Fruit fly (Drosophila melanogaster) Kc167 (cell line): ENCODE results near the gene CG9588.

Experiments
- Myc ChIP-seq: fragments of >200 bp; optimal IDR thresholded peaks from 2 replicates; lab custom pipeline; 2017; ENCODE audit warnings: missing external identifiers
- Sin3A ChIP-seq: fragments of >200 bp; optimal IDR thresholded peaks from 2 replicates; lab custom pipeline; 2018; ENCODE audit warnings: missing external identifiers
- h ChIP-seq: fragments of >200 bp; optimal IDR thresholded peaks from 3 replicates; lab custom pipeline; 2018; ENCODE audit warnings: missing external identifiers
- insv ChIP-seq: fragments of >200 bp; optimal IDR thresholded peaks from 3 replicates; lab custom pipeline; 2018; ENCODE audit warnings: missing external identifiers
- psq ChIP-seq: fragments of >200 bp; optimal IDR thresholded peaks from 2 replicates; lab custom pipeline; 2017; ENCODE audit warnings: missing external identifiers
- ttk ChIP-seq: sonication (Bioruptor generic); optimal IDR thresholded peaks from 2 replicates; lab custom pipeline; 2017; ENCODE audit warnings: missing external identifiers

CG9588 gene

DNA sequence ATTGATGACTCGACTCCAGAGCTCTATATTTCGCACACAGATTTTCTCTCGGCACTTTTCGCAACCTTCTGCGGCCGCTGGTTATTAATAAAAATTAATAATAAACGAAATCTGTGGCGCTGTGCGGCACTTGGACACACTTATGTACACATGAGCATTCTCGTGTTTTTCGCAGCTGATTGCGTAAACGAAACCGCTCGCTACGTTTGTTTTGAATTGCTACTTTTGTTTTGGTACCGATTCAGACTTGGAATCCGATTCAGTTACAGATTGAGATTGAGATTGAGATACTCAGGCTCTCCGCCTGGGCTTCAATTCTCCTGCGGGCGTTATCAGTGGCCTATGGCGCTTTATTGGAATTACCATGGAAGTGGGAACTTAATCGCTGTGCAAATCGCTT lies 9.5 kb upstream of the CG9588 start:
- no peak for TF ChIP-seq h (lab: Kevin White, UChicago)

DNA sequence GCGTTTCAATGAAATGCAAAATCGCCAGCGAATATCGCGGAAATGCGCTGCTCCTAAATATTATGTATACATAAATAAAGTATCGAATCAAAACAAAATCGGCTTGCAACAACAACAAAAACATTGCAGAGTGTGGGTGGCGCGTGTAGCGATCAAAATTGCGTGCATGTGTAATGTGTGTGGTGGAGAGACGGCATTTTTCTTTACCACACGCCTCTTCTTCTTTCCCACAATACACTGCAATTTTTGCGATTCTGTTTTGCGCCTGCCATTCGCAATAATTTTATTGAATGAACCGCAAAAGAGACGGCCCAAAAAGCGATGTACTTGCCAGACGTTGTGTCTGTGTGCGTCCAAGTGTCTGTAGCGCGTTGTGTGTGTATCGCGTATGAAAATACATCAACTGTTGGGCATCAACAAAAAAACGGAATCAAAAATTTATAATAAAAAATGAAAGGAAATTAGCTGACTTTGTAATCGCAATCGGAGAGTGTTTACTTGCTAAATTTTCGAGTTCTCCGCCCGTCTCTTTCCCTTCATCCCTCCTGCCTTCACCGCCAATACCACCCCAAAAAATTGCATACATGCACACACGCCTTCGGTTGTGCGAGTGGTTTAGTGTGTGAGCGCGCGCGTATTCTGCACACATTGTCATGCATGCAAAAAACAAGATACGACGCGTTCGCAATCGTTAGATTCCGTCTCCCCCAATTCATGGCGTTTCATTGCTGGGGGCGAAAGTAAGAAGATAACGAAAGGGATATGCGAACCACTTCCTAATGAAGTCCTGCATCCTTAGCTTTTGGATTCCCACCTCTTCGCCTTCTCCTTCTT lies 8.3 kb upstream of the CG9588 start:
- no peak for TF ChIP-seq Myc (lab: Kevin White, UChicago)
- TF ChIP-seq psq (lab: Kevin White, UChicago), result peak; percentile 47
- TF ChIP-seq h (lab: Kevin White, UChicago), result no peak

DNA sequence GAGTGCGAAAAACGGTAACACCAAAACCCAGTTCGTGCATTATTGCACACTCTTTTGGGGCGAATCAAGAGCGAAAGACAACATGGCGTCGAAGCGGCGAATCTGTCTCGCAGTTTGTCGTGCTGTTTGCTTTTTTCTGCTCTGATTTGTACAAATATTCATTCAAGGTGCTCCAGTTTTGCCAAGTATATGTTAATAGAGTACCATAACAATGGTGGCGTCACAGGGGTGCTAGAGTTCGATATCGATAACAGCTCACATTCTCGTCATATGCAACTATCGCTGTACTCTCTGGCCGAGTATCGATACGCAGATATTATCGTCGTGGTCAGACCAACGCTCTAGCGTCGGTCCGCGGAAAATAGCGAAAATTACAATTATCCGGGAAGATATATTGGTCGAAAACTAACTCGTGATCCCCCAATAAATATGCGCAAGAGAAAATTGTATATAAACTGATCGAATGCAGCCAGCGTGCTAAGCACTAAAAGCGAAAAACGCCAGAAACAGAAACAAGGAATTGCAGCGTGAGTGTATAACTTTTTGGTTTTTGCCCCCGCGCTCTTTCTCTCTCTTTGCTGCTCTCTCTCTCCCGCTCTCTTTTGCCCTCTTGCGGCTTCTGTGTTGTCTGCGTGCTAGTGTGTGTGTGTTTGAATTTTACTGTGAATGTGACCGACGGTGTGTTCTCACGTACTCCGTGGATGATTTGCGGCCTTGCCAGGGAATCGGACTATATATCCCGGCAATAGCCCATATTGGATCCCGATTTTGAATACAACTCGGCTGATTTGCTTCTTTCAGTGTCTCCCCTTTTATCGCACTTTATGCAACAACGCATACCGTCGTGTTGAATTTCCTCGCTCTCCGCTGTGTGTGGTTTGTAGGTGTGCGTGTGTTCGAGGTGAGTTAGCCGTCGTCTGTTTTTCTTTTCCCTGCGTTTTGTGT lies 7.4 kb upstream of the CG9588 start, which contains the start of gene flfl:
Gene flfl, plus strand, starts transcription at position 298 of the 945 bp plus-strand sequence.
- TF ChIP-seq psq (lab: Kevin White, UChicago) (peak; percentile 32), h (lab: Kevin White, UChicago) (no peak)

DNA sequence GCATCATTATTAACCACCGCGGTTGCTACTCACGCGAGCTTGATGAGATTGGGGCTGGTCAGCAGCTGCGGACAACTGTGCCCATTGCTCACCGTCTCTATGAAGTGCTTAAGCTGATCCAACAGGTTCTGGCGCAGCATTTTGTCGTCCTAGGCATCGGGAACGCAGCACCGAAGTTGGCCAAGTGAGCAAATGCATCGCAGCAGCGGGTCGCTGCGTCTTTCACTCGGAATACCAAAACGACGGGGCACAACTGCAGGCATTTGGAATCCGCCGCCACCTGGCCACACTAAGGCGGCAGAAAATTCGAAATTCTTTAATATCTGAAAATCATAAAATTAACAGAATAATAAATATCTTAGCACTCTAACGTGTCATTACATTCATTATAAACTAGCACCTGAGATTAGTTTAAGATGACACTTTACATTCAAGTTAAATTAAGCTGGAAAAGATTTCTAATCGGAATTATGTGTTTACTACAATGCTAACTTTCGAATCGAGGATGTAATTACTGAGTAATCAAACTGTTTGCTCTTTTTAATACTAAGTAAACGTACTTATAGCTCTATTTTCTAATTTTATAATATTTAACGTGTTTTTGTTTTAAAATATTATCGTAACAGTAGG lies 6.6 kb upstream of the CG9588 start:
- TF ChIP-seq h (lab: Kevin White, UChicago) (no peak), Sin3A (lab: Kevin White, UChicago) (no peak), Myc (lab: Kevin White, UChicago) (no peak), insv (lab: Kevin White, UChicago) (no peak), psq (lab: Kevin White, UChicago) (no peak), ttk (no peak)

DNA sequence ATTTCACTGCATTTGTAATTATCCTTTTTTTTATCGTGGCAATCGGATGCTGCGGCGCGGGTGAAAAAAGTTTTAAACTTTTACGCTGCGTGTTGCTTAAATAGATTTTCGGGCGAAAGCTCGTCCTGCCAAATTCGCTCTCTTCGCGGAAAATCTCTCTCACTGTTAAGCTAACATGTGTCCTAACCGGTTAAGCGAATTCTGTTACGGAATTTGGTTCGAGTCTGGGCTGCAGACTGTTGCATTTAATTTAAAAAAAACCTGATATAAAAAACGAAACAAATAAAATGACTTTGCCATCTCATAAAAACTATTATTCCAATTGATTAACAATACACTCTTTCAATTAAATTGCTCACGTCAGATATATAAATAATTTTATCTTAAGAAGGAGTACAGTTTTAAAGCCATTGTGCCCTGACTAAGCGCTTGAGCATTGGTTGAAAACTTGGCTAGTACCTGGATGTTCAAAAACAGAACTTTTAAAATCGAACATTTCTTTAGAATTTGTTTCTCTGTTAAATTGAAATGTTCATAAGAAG lies 1.9 kb downstream of the CG9588 start, which contains the start of gene Task6:
Gene Task6, minus strand, starts transcription at position 51 of the 542 bp plus-strand sequence.
- TF ChIP-seq Myc (lab: Kevin White, UChicago) (no peak), h (lab: Kevin White, UChicago) (no peak), Sin3A (lab: Kevin White, UChicago) (no peak), ttk (no peak), insv (lab: Kevin White, UChicago) (no peak), psq (lab: Kevin White, UChicago) (no peak)

DNA sequence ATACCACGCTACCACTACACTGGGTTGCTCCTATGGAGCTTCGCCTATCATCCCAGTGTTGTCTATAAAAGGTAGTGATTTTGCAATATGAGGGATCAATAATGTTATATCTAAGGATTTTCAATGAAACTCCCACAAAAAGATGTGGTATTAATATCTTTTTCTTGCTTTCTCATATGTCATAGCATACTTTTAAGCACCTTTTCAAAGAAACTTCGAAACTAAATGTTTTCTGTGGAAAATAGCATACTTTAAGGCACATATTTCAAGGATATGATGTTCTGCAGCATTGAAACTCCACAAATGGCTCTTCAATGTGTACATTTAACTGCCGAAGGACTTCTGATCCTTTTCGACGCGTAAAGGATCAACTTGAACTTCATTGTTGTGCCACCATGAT lies 3.6 kb downstream of the CG9588 start:
- TF ChIP-seq insv (lab: Kevin White, UChicago) (no peak), ttk (no peak), h (lab: Kevin White, UChicago) (no peak), psq (lab: Kevin White, UChicago) (no peak), Myc (lab: Kevin White, UChicago) (no peak), Sin3A (lab: Kevin White, UChicago) (no peak)

DNA sequence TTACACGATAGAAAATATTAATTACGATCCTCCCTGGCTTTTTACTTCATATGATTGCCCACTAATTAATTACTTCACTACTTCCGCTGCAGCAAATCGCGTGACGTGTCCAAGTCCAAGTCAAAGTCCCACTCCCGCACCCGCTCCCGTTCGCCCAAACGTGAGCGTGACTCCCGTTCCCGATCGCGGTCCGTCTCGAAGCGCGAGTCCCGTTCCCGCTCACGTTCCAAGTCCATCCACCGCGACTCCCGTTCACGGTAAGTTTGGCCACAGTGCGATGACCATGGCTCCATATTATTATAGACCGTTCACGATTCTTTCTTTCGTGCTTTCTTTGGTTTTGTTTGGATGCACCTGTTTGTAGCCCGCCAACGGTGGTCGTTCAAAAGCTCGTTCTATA lies 10.5 kb downstream of the CG9588 start:
- no peak for TF ChIP-seq Myc (lab: Kevin White, UChicago)
- TF ChIP-seq insv (lab: Kevin White, UChicago), result no peak
- no peak for TF ChIP-seq psq (lab: Kevin White, UChicago)
- TF ChIP-seq ttk, result no peak
- no peak for TF ChIP-seq h (lab: Kevin White, UChicago)
- TF ChIP-seq Sin3A (lab: Kevin White, UChicago), result no peak

DNA sequence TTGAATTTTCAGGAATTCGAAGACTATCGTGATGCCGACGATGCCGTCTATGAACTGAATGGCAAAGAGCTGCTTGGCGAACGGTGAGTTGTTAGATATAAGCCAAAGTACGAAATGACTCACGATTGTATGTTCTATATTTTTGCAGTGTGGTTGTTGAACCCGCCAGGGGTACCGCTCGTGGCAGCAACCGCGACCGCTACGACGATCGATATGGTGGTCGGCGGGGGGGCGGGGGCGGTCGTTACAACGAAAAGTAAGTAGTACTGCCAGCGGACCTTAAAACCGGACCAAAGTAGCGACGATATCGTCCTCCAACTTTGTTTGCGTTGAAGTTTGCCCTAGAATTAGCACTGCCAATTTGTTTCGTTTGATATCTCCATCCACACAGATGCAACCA lies 14.3 kb downstream of the CG9588 start:
- TF ChIP-seq Myc (lab: Kevin White, UChicago), result no peak
- no peak for TF ChIP-seq insv (lab: Kevin White, UChicago)
- TF ChIP-seq h (lab: Kevin White, UChicago), result no peak
- TF ChIP-seq ttk, result no peak
- no peak for TF ChIP-seq psq (lab: Kevin White, UChicago)
- no peak for TF ChIP-seq Sin3A (lab: Kevin White, UChicago)

DNA sequence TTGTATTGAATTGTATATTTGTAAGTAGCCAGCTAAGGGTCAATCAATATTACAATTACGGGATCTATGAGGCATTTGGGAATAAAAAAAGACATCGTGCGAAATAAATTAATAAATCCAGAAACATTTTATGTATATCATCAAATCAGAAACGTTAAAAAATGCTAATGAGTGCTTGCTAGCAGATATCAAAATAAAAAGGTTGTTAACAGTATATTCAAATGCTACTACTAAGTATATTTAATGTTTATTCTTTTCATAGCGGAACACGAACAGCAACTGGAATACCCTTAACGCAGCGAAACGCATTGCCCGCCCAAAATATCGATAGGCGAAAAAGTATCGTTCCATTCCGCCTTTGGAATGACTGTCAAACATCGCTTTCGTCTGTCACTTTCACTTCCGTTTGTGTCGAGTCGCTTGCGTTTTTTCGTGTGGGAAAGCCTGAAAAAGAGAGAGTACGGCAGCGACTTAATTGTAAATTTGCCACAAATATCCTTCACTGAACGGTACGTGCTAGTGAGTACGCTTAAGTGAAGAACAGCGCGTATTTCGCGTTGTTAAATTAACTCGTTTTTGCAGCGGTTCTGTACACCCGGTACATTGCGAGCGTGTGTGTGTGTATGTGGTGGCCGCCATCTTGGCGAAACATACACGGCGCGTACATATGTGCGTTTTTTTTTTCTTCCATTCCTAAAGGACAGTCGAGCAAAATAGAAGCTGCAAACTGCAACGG lies 15.4 kb downstream of the CG9588 start, which contains the start of gene B52:
Gene B52, plus strand, starts transcription at position 388 of the 736 bp plus-strand sequence.
- TF ChIP-seq Sin3A (lab: Kevin White, UChicago) (no peak), h (lab: Kevin White, UChicago) (no peak), psq (lab: Kevin White, UChicago) (no peak), ttk (no peak), insv (lab: Kevin White, UChicago) (no peak), Myc (lab: Kevin White, UChicago) (no peak)

DNA sequence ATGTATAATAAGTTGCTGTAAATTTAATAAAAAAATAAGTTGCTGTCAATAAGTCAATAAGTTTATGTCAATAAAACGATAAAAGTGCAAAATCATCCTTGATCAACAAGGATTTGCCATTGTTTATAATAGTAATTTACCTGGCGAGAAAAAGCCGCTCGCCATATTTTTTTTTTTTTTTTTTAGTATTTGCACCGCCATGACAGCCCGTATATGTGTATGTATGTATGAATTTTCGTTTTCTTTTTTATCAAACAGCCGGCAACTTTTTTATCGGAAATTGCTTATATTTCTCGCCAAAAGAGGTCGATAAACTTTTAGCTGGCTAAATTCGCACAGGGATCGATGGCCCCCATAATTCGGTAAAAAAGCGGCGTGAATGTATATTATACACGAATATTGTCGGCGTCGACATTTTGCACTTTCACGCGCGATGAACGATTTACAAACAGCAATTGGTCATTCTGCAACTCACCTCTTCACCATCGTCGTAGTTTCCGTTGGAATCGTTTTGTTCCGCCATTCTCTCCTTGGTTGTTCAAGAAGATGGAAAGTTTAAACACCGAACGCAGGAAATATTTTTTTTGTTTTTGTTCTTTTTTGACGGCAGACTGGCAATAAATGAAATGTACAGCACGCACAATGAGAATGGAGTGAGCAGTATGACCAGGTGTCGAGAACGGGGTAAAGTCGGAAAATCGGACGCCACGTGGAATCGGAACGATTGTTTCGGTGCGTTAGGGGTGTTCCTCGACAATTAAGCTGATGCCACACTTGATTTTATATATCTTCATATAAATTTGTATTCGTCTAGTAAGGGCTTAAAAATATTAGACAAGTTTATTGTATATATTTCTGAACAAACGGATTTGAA lies 16.4 kb downstream of the CG9588 start, which contains the start of gene Hrb87F:
Gene Hrb87F, minus strand, starts transcription at position 667 of the 874 bp plus-strand sequence.
- no peak for TF ChIP-seq Myc (lab: Kevin White, UChicago)
- no peak for TF ChIP-seq h (lab: Kevin White, UChicago)
- no peak for TF ChIP-seq psq (lab: Kevin White, UChicago)
- TF ChIP-seq Sin3A (lab: Kevin White, UChicago), result no peak
- TF ChIP-seq insv (lab: Kevin White, UChicago), result no peak
- no peak for TF ChIP-seq ttk
